Worm (Caenorhabditis elegans): ENCODE results near the gene fubl-1.

- TF ChIP-seq pha-4 (tag; optimal IDR thresholded peaks at IDR 0.05) (no peak), unc-42 (tag; optimal IDR thresholded peaks at IDR 0.05) (no peak), npax-4 (tag; optimal IDR thresholded peaks at IDR 0.05) (no peak), ceh-31 (tag; optimal IDR thresholded peaks at IDR 0.05) (no peak), madf-2 (tag; optimal IDR thresholded peaks at IDR 0.05) (no peak), ceh-30 (tag; optimal IDR thresholded peaks at IDR 0.05) (no peak), ama-1 (optimal IDR thresholded peaks at IDR 0.05) (no peak), nfya-1 (tag; optimal IDR thresholded peaks at IDR 0.05) (no peak), tbx-2 (tag; optimal IDR thresholded peaks at IDR 0.05) (no peak)
These were observed 40.3 kb downstream of the fubl-1 start, which contains the start of gene ZK856.6 for ce11 chrV:10198386-10198785.

All from whole organism, late embryonic.